Fruit fly (Drosophila melanogaster): ENCODE data around the gene ChAT.

ChAT gene

dm6 chr3R:18694952-18695351, 10.3 kb upstream of the ChAT start, which contains the start of gene CG34282:
TSS of gene CG34282 (plus strand) at chr3R:18695252.
- TF ChIP-seq shn (GFP tag; optimal IDR thresholded peaks at IDR 0.05) (no peak), CG3163 (GFP tag; optimal IDR thresholded peaks at IDR 0.05) (no peak), CG18476 (GFP tag; optimal IDR thresholded peaks at IDR 0.05) (no peak), lbe (GFP tag; optimal IDR thresholded peaks at IDR 0.05) (no peak), Dp (GFP tag; optimal IDR thresholded peaks at IDR 0.05) (no peak), CG9932 (GFP tag; IDR thresholded peaks at IDR 0.05) (no peak), ab (GFP tag; optimal IDR thresholded peaks at IDR 0.05) (no peak), sr (GFP tag; IDR thresholded peaks at IDR 0.05) (no peak), CG1792 (GFP tag; optimal IDR thresholded peaks at IDR 0.05) (no peak), CG8089 (GFP tag; optimal IDR thresholded peaks at IDR 0.05) (no peak), CG1529 (GFP tag; optimal IDR thresholded peaks at IDR 0.05) (no peak), jing (GFP tag; optimal IDR thresholded peaks at IDR 0.05) (no peak), pan (optimal IDR thresholded peaks at IDR 0.05) (no peak), pan (GFP tag; optimal IDR thresholded peaks at IDR 0.05 in 1 of 2, IDR thresholded peaks at IDR 0.05 in 1 of 2) (no peak), Awh (GFP tag; IDR thresholded peaks at IDR 0.05) (no peak), dimm (GFP tag; IDR thresholded peaks at IDR 0.05) (no peak), CG6854 (GFP tag; optimal IDR thresholded peaks at IDR 0.05) (no peak), CG2199 (GFP tag; IDR thresholded peaks at IDR 0.05) (no peak), z (GFP tag; IDR thresholded peaks at IDR 0.05) (no peak), CG18011 (GFP tag; optimal IDR thresholded peaks at IDR 0.05) (no peak)

- TF ChIP-seq ase (GFP tag; IDR thresholded peaks at IDR 0.05) (no peak), ewg (GFP tag; optimal IDR thresholded peaks at IDR 0.05) (peak; percentile 21), CG9797 (GFP tag; optimal IDR thresholded peaks at IDR 0.05) (no peak), CG18599 (GFP tag; optimal IDR thresholded peaks at IDR 0.05) (no peak), Nf-YB (GFP tag; optimal IDR thresholded peaks at IDR 0.05) (peak; percentile 11), B-H2 (GFP tag; optimal IDR thresholded peaks at IDR 0.05) (no peak), CG2678 (tag; optimal IDR thresholded peaks at IDR 0.05) (no peak), CG11085 (GFP tag; IDR thresholded peaks at IDR 0.05) (no peak), Kr (GFP tag; optimal IDR thresholded peaks at IDR 0.05) (no peak), CG42726 (GFP tag; IDR thresholded peaks at IDR 0.05; ENCODE audit: partially characterized antibody) (no peak), abd-A (tag; optimal IDR thresholded peaks at IDR 0.05) (peak; percentile 91), nerfin-1 (tag; optimal IDR thresholded peaks at IDR 0.05) (peak; percentile 46), hb (GFP tag; IDR thresholded peaks at IDR 0.05; ENCODE audit: partially characterized antibody) (0 out of 3 replicates have a peak, but pooled peaks have one; percentile 14), cg (GFP tag; optimal IDR thresholded peaks at IDR 0.05) (peak; percentile 7), Stat92E (GFP tag; optimal IDR thresholded peaks at IDR 0.05) (no peak), CG10274 (GFP tag; optimal IDR thresholded peaks at IDR 0.05) (no peak), gce (GFP tag; IDR thresholded peaks at IDR 0.05) (no peak), D19A (tag; optimal IDR thresholded peaks at IDR 0.05) (no peak), CG6272 (GFP tag; IDR thresholded peaks at IDR 0.05) (no peak), CG2889 (GFP tag; IDR thresholded peaks at IDR 0.05) (no peak), chinmo (GFP tag; IDR thresholded peaks at IDR 0.05; ENCODE audit: partially characterized antibody) (0 out of 4 replicates have a peak, but pooled peaks have one; percentile 40), row (GFP tag; IDR thresholded peaks at IDR 0.05) (no peak), ap (GFP tag; IDR thresholded peaks at IDR 0.05) (no peak), Hr39 (optimal IDR thresholded peaks at IDR 0.05) (no peak), bowl (GFP tag; IDR thresholded peaks at IDR 0.05) (no peak), Xbp1 (GFP tag; optimal IDR thresholded peaks at IDR 0.05) (no peak), NC2β (GFP tag; optimal IDR thresholded peaks at IDR 0.05) (no peak), ftz-f1 (GFP tag; optimal IDR thresholded peaks at IDR 0.05) (no peak), Lhr (GFP tag; optimal IDR thresholded peaks at IDR 0.05) (no peak), unpg (GFP tag; optimal IDR thresholded peaks at IDR 0.05) (no peak), ken (GFP tag; IDR thresholded peaks at IDR 0.05) (no peak)
These were observed 6.3 kb upstream of the ChAT start for dm6 chr3R:18698855-18699569.

Measured in whole organism, embryonic.